Worm (Caenorhabditis elegans) whole organism, young adult: ENCODE data around the gene srgp-1.

Experiments used
- B0019.2 ChIP-seq: fragments of 200-800 bp; sonication (Bioruptor generic); conservative IDR thresholded peaks from 2 replicates; pipeline ENCODE4 v1.3.6; 2022; ENCODE audit warnings: missing genetic modification reagents, missing genetic modification characterization, missing compliant biosample characterization
- F33H1.4 ChIP-seq: fragments of 200-800 bp; sonication (Bioruptor generic); IDR thresholded peaks from 2 replicates; pipeline ENCODE4 v1.3.6; 2022; ENCODE audit warnings: missing genetic modification reagents, missing genetic modification characterization, missing compliant biosample characterization
- F37B4.10 ChIP-seq: fragments of 200-800 bp; sonication (Bioruptor generic); IDR thresholded peaks from 2 replicates; pipeline ENCODE4 v1.3.6; 2022; ENCODE audit warnings: missing genetic modification characterization, missing compliant biosample characterization
- F55B11.4 ChIP-seq: sonication (generic microtip); optimal IDR thresholded peaks from 2 replicates; lab custom pipeline; 2016; ENCODE audit warnings: missing compliant biosample characterization, missing genetic modification characterization, borderline replicate concordance; ENCODE audit not compliant: insufficient read depth
- F57A8.1 ChIP-seq: fragments of 200-800 bp; sonication (Bioruptor generic); optimal IDR thresholded peaks from 2 replicates; lab custom pipeline; 2018; ENCODE audit warnings: mild to moderate bottlenecking, missing genetic modification characterization, moderate library complexity, missing compliant biosample characterization
- K11D2.4 ChIP-seq: fragments of 200-800 bp; sonication (Bioruptor generic); IDR thresholded peaks from 2 replicates; pipeline ENCODE4 v1.3.6; 2022; ENCODE audit warnings: missing genetic modification reagents, missing genetic modification characterization, missing compliant biosample characterization
- Y53F4B.3 ChIP-seq: fragments of 200-800 bp; sonication (Bioruptor generic); IDR thresholded peaks from 2 replicates; pipeline ENCODE4 v1.3.6; 2022; ENCODE audit warnings: missing genetic modification reagents, missing genetic modification characterization, missing compliant biosample characterization
- Y79H2A.3 ChIP-seq: fragments of 200-800 bp; sonication (Bioruptor generic); conservative IDR thresholded peaks from 2 replicates; pipeline ENCODE4 v1.3.6; 2022; ENCODE audit warnings: missing genetic modification reagents, missing genetic modification characterization, missing compliant biosample characterization
- Y95B8A.8 ChIP-seq: fragments of 200-800 bp; sonication (Bioruptor generic); IDR thresholded peaks from 2 replicates; pipeline ENCODE4 v1.3.6; 2022; ENCODE audit warnings: missing genetic modification reagents, missing genetic modification characterization, missing compliant biosample characterization
- aptf-3 ChIP-seq: fragments of 200-800 bp; sonication (Bioruptor generic); IDR thresholded peaks from 2 replicates; pipeline ENCODE4 v1.3.6; 2022; ENCODE audit warnings: missing genetic modification characterization, missing compliant biosample characterization
- athp-1 ChIP-seq: sonication (generic microtip); optimal IDR thresholded peaks from 2 replicates; lab custom pipeline; 2017; ENCODE audit warnings: mild to moderate bottlenecking, missing genetic modification characterization, missing compliant biosample characterization
- attf-3 ChIP-seq: fragments of 200-800 bp; sonication (Bioruptor generic); conservative IDR thresholded peaks from 2 replicates; pipeline ENCODE4 v1.3.6; 2022; ENCODE audit warnings: missing genetic modification reagents, missing genetic modification characterization, missing compliant biosample characterization
- attf-6 ChIP-seq: fragments of 200-800 bp; sonication (Bioruptor generic); IDR thresholded peaks from 2 replicates; pipeline ENCODE4 v1.3.6; 2022; ENCODE audit warnings: missing genetic modification reagents, missing genetic modification characterization, missing compliant biosample characterization
- cebp-1 ChIP-seq, 2 experiments: fragments of 200-800 bp in 1 of 2; sonication (Bioruptor generic) in 1 of 2; sonication (generic microtip) in 1 of 2; IDR thresholded peaks in 1 of 2; optimal IDR thresholded peaks in 1 of 2; 2 replicates each; pipeline versions ENCODE4 v1.3.6 to Lab custom; 2017 to 2022; ENCODE audit warnings: missing compliant biosample characterization in 2 of 2, missing genetic modification characterization in 2 of 2, mild to moderate bottlenecking in 1 of 2, missing genetic modification reagents in 1 of 2, moderate library complexity in 1 of 2
- ceh-100 ChIP-seq: fragments of 200-800 bp; sonication (Bioruptor generic); IDR thresholded peaks from 2 replicates; pipeline ENCODE4 v1.3.6; 2022; ENCODE audit warnings: missing genetic modification reagents, missing genetic modification characterization, missing compliant biosample characterization
- ceh-27 ChIP-seq: fragments of 200-800 bp; sonication (Bioruptor generic); optimal IDR thresholded peaks from 2 replicates; lab custom pipeline; 2018; ENCODE audit warnings: mild to moderate bottlenecking, missing genetic modification characterization, moderate library complexity, missing compliant biosample characterization
- ceh-40 ChIP-seq: fragments of 200-800 bp; sonication (Bioruptor generic); IDR thresholded peaks from 2 replicates; pipeline ENCODE4 v1.3.6; 2022; ENCODE audit warnings: missing genetic modification characterization, missing compliant biosample characterization
- ceh-58 ChIP-seq: fragments of 200-800 bp; sonication (Bioruptor generic); IDR thresholded peaks from 2 replicates; pipeline ENCODE4 v1.3.6; 2022; ENCODE audit warnings: missing genetic modification characterization, missing compliant biosample characterization
- ceh-79 ChIP-seq: sonication (generic microtip); optimal IDR thresholded peaks from 2 replicates; lab custom pipeline; 2017; ENCODE audit warnings: mild to moderate bottlenecking, missing genetic modification characterization, missing compliant biosample characterization
- ceh-91 ChIP-seq: fragments of 200-800 bp; sonication (Bioruptor generic); IDR thresholded peaks from 2 replicates; pipeline ENCODE4 v1.3.6; 2022; ENCODE audit warnings: missing genetic modification reagents, missing genetic modification characterization, missing compliant biosample characterization
- dox-1 ChIP-seq: fragments of 200-800 bp; sonication (Bioruptor generic); IDR thresholded peaks from 2 replicates; pipeline ENCODE4 v1.3.6; 2022; ENCODE audit warnings: missing genetic modification reagents, missing genetic modification characterization, missing compliant biosample characterization
- ets-4 ChIP-seq: fragments of 200-800 bp; sonication (Bioruptor generic); optimal IDR thresholded peaks from 2 replicates; lab custom pipeline; 2018; ENCODE audit warnings: mild to moderate bottlenecking, missing genetic modification characterization, missing compliant biosample characterization
- fkh-3 ChIP-seq: sonication (generic microtip); optimal IDR thresholded peaks from 2 replicates; lab custom pipeline; 2016; ENCODE audit warnings: mild to moderate bottlenecking, missing genetic modification characterization, missing compliant biosample characterization
- him-1 ChIP-seq: sonication (generic microtip); optimal IDR thresholded peaks from 2 replicates; lab custom pipeline; 2016; ENCODE audit warnings: missing genotype, missing genetic modification reagents, missing genetic modification characterization, missing compliant biosample characterization
- hrde-1 ChIP-seq: sonication (generic microtip); optimal IDR thresholded peaks from 2 replicates; lab custom pipeline; 2016; ENCODE audit warnings: missing genetic modification characterization, mild to moderate bottlenecking, missing compliant biosample characterization, moderate library complexity, missing genotype, missing genetic modification reagents, borderline replicate concordance
- lir-1 ChIP-seq: fragments of 200-800 bp; sonication (Bioruptor generic); conservative IDR thresholded peaks from 2 replicates; pipeline ENCODE4 v1.3.6; 2022; ENCODE audit warnings: missing genetic modification reagents, missing genetic modification characterization, missing compliant biosample characterization
- madf-6 ChIP-seq: fragments of 200-800 bp; sonication (Bioruptor generic); IDR thresholded peaks from 2 replicates; pipeline ENCODE4 v1.3.6; 2022; ENCODE audit warnings: missing genetic modification reagents, missing genetic modification characterization, missing compliant biosample characterization
- madf-8 ChIP-seq: fragments of 200-800 bp; sonication (Bioruptor generic); conservative IDR thresholded peaks from 2 replicates; pipeline ENCODE4 v1.3.6; 2022; ENCODE audit warnings: missing genetic modification reagents, missing genetic modification characterization, missing compliant biosample characterization
- mcd-1 ChIP-seq: fragments of 200-800 bp; sonication (Bioruptor generic); IDR thresholded peaks from 2 replicates; pipeline ENCODE4 v1.3.6; 2022; ENCODE audit warnings: missing genetic modification reagents, missing genetic modification characterization, missing compliant biosample characterization
- nfya-2 ChIP-seq: fragments of 200-800 bp; sonication (Bioruptor generic); IDR thresholded peaks from 2 replicates; pipeline ENCODE4 v1.3.6; 2022; ENCODE audit warnings: missing genetic modification reagents, missing genetic modification characterization, missing compliant biosample characterization
- nfyb-1 ChIP-seq: fragments of 200-800 bp; sonication (Bioruptor generic); IDR thresholded peaks from 2 replicates; pipeline ENCODE4 v1.3.6; 2022; ENCODE audit warnings: missing genetic modification reagents, missing genetic modification characterization, missing compliant biosample characterization
- nhr-27 ChIP-seq: fragments of 200-800 bp; sonication (Bioruptor generic); optimal IDR thresholded peaks from 2 replicates; lab custom pipeline; 2018; ENCODE audit warnings: mild to moderate bottlenecking, missing genetic modification characterization, moderate library complexity, missing compliant biosample characterization
- nhr-90 ChIP-seq: sonication (generic microtip); optimal IDR thresholded peaks from 2 replicates; lab custom pipeline; 2016; ENCODE audit warnings: missing genotype, mild to moderate bottlenecking, missing genetic modification characterization, missing compliant biosample characterization
- pbrm-1 ChIP-seq: fragments of 200-800 bp; sonication (Bioruptor generic); IDR thresholded peaks from 2 replicates; pipeline ENCODE4 v1.3.6; 2022; ENCODE audit warnings: missing genetic modification reagents, missing genetic modification characterization, missing compliant biosample characterization
- pha-4 ChIP-seq: fragments of 150-350 bp; sonication (generic microtip); optimal IDR thresholded peaks from 2 replicates; lab custom pipeline; 2014; ENCODE audit warnings: missing biosample characterization, missing genetic modification reagents, missing genetic modification characterization
- rcor-1 ChIP-seq: fragments of 200-800 bp; sonication (Bioruptor generic); IDR thresholded peaks from 2 replicates; pipeline ENCODE4 v1.3.6; 2022; ENCODE audit warnings: missing genetic modification reagents, missing genetic modification characterization, missing compliant biosample characterization
- repo-1 ChIP-seq: sonication (generic microtip); optimal IDR thresholded peaks from 2 replicates; lab custom pipeline; 2017; ENCODE audit warnings: mild to moderate bottlenecking, missing genetic modification characterization, missing compliant biosample characterization
- snpc-3.4 ChIP-seq: sonication (generic microtip); optimal IDR thresholded peaks from 2 replicates; lab custom pipeline; 2017; ENCODE audit warnings: missing genetic modification characterization, mild to moderate bottlenecking, missing compliant biosample characterization, antibody characterized with exemption, moderate library complexity, missing genotype, missing genetic modification reagents
- somi-1 ChIP-seq: fragments of 200-800 bp; sonication (Bioruptor generic); optimal IDR thresholded peaks from 2 replicates; lab custom pipeline; 2018; ENCODE audit warnings: mild to moderate bottlenecking, missing genetic modification characterization, missing compliant biosample characterization
- sptf-2 ChIP-seq: fragments of 200-800 bp; sonication (Bioruptor generic); optimal IDR thresholded peaks from 2 replicates; lab custom pipeline; 2018; ENCODE audit warnings: mild to moderate bottlenecking, missing genetic modification characterization, missing compliant biosample characterization
- tlf-1 ChIP-seq: fragments of 200-800 bp; sonication (Bioruptor generic); optimal IDR thresholded peaks from 2 replicates; lab custom pipeline; 2018; ENCODE audit warnings: mild to moderate bottlenecking, missing genetic modification characterization, missing compliant biosample characterization
- unc-62 ChIP-seq: fragments of 150-350 bp; optimal IDR thresholded peaks from 2 replicates; lab custom pipeline; 2014; ENCODE audit warnings: missing biosample characterization, missing genetic modification reagents, missing genetic modification characterization
- zfh-2 ChIP-seq: fragments of 200-800 bp; sonication (Bioruptor generic); conservative IDR thresholded peaks from 2 replicates; pipeline ENCODE4 v1.3.6; 2022; ENCODE audit warnings: missing genetic modification reagents, missing genetic modification characterization, missing compliant biosample characterization
- ztf-25 ChIP-seq: fragments of 200-800 bp; sonication (Bioruptor generic); IDR thresholded peaks from 2 replicates; pipeline ENCODE4 v1.3.6; 2022; ENCODE audit warnings: missing genetic modification reagents, missing genetic modification characterization, missing compliant biosample characterization
- ztf-26 ChIP-seq: sonication (generic microtip); optimal IDR thresholded peaks from 2 replicates; lab custom pipeline; 2017; ENCODE audit warnings: missing genetic modification characterization, missing compliant biosample characterization
- ztf-28 ChIP-seq: fragments of 200-800 bp; sonication (Bioruptor generic); IDR thresholded peaks from 2 replicates; pipeline ENCODE4 v1.3.6; 2022; ENCODE audit warnings: missing genetic modification reagents, missing genetic modification characterization, missing compliant biosample characterization
- ztf-3 ChIP-seq: fragments of 200-800 bp; sonication (Bioruptor generic); optimal IDR thresholded peaks from 2 replicates; lab custom pipeline; 2018; ENCODE audit warnings: mild to moderate bottlenecking, missing genetic modification characterization, missing compliant biosample characterization

The srgp-1 gene

DNA sequence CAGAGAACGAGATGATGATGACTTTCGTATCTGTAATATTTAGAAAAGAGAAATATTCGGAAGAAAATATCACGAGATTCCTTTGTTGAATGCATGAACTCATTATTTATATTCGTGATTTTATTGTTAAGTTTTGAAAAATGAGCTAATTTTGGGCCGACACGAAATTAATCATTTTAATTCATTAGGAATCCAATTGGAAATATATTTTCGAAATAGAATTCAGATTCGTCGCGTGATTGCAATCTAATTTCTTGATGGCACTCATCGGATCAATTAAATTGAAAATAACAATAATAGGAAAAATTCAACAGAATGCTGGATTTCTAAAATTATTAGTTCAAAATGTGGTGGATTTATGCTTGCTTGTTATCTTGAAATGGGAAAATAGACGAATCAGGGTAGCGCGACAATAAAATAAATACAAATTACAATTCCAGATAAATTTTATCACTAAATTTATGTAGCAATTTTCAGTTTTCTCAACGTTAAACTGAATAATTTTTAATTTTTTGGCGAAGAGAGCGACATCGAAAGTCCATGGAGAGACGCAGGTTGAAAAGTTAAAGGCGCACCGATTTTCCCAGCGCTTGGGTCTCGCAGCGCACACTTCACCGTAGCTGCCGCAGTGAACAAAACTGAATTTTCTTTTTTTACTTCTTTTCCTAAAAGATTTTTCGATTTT is 31.6 kb downstream of the srgp-1 start (continued):
- peak; percentile 19 for TF ChIP-seq pha-4 (tag; lab: Kevin White, UChicago)
- TF ChIP-seq hrde-1 (tag; lab: Kevin White, UChicago) = no peak
- TF ChIP-seq F37B4.10 (GFP tag; lab: Robert Waterston, UW) = no peak
- TF ChIP-seq ztf-25 (GFP tag; lab: Robert Waterston, UW) = no peak
- TF ChIP-seq ceh-27 (GFP tag; lab: Kevin White, UChicago) = peak; percentile 32
- no peak for TF ChIP-seq F55B11.4 (tag; lab: Kevin White, UChicago)
- no peak for TF ChIP-seq Y95B8A.8 (GFP tag; lab: Robert Waterston, UW)
- peak; percentile 35 for TF ChIP-seq tlf-1 (GFP tag; lab: Kevin White, UChicago)
- TF ChIP-seq Y79H2A.3 (GFP tag; lab: Robert Waterston, UW) = no peak
- peak; percentile 72 for TF ChIP-seq madf-6 (GFP tag; lab: Robert Waterston, UW)
- no peak for TF ChIP-seq nhr-90 (tag; lab: Kevin White, UChicago)
- no peak for TF ChIP-seq ets-4
- no peak for TF ChIP-seq nhr-27
- no peak for TF ChIP-seq ztf-28 (GFP tag; lab: Robert Waterston, UW)
- no peak for TF ChIP-seq ceh-58
- no peak; the same call in 1 of the 2 replicates for TF ChIP-seq attf-3 (GFP tag; lab: Robert Waterston, UW)
- TF ChIP-seq pbrm-1 (GFP tag; lab: Robert Waterston, UW) = peak; percentile 43; the same call in 1 of the 2 replicates
- peak; percentile 64 for TF ChIP-seq ceh-100 (GFP tag; lab: Robert Waterston, UW)
- TF ChIP-seq nfyb-1 (GFP tag; lab: Robert Waterston, UW) = peak; percentile 60; the same call in 1 of the 2 replicates
- no peak for TF ChIP-seq cebp-1 (GFP tag; IDR thresholded peaks at IDR 0.05; lab: Robert Waterston, UW)
- TF ChIP-seq cebp-1 (tag; optimal IDR thresholded peaks at IDR 0.05; lab: Kevin White, UChicago) = peak; percentile 57
- TF ChIP-seq dox-1 (GFP tag; lab: Robert Waterston, UW) = peak; percentile 62; the same call in 1 of the 2 replicates
- no peak for TF ChIP-seq F57A8.1 (GFP tag; lab: Kevin White, UChicago)
- no peak for TF ChIP-seq zfh-2 (GFP tag; lab: Robert Waterston, UW)
- no peak for TF ChIP-seq ztf-26 (tag; lab: Kevin White, UChicago)
- no peak for TF ChIP-seq ceh-79 (tag; lab: Kevin White, UChicago)
- no peak for TF ChIP-seq fkh-3 (tag; lab: Kevin White, UChicago)
- TF ChIP-seq somi-1 = no peak
- TF ChIP-seq K11D2.4 = 0 out of 2 replicates have a peak, but pooled peaks have one; percentile 14
- TF ChIP-seq attf-6 (GFP tag; lab: Robert Waterston, UW) = no peak
- no peak for TF ChIP-seq rcor-1 (GFP tag; lab: Robert Waterston, UW)
- peak; percentile 94 for TF ChIP-seq F33H1.4 (GFP tag; lab: Robert Waterston, UW)
- TF ChIP-seq lir-1 (GFP tag; lab: Robert Waterston, UW) = no peak; the same call in 1 of the 2 replicates
- TF ChIP-seq ceh-40 (GFP tag; lab: Robert Waterston, UW) = no peak
- TF ChIP-seq repo-1 (tag; lab: Kevin White, UChicago) = peak; percentile 54
- TF ChIP-seq unc-62 (GFP tag; lab: Kevin White, UChicago) = no peak
- no peak for TF ChIP-seq madf-8 (GFP tag; lab: Robert Waterston, UW)
- no peak for TF ChIP-seq ztf-3
- no peak for TF ChIP-seq sptf-2 (GFP tag; lab: Kevin White, UChicago)
- TF ChIP-seq him-1 = no peak
- TF ChIP-seq Y53F4B.3 = no peak
- peak; percentile 80 for TF ChIP-seq snpc-3.4 (tag; lab: Kevin White, UChicago)
- TF ChIP-seq ceh-91 (GFP tag; lab: Robert Waterston, UW) = peak; percentile 67
- no peak for TF ChIP-seq athp-1
- no peak for TF ChIP-seq nfya-2 (GFP tag; lab: Robert Waterston, UW)
- no peak for TF ChIP-seq aptf-3 (GFP tag; lab: Robert Waterston, UW)
- peak; percentile 71 for TF ChIP-seq mcd-1 (GFP tag; lab: Robert Waterston, UW)
- no peak for TF ChIP-seq B0019.2
